Worm (Caenorhabditis elegans): ENCODE results near the gene ceh-34.

ceh-34 gene

ce11 chrV:5273241-5273640, 46.1 kb downstream of the ceh-34 start:
- no peak for TF ChIP-seq ceh-34 (tag; optimal IDR thresholded peaks at IDR 0.05)
- TF ChIP-seq pha-2 (tag; optimal IDR thresholded peaks at IDR 0.05): no peak
- no peak for TF ChIP-seq sdc-2 (tag; optimal IDR thresholded peaks at IDR 0.05)
- TF ChIP-seq zip-5 (tag; optimal IDR thresholded peaks at IDR 0.05): no peak
- TF ChIP-seq ceh-30 (tag; optimal IDR thresholded peaks at IDR 0.05): no peak
- TF ChIP-seq rnt-1 (tag; optimal IDR thresholded peaks at IDR 0.05): no peak
- no peak for TF ChIP-seq hlh-30 (tag; optimal IDR thresholded peaks at IDR 0.05; ENCODE audit: insufficient read depth)
- no peak for TF ChIP-seq unc-55 (GFP tag; optimal IDR thresholded peaks at IDR 0.05)
- no peak for TF ChIP-seq fkh-10 (GFP tag; optimal IDR thresholded peaks at IDR 0.05)
- TF ChIP-seq ref-2 (tag; optimal IDR thresholded peaks at IDR 0.05): no peak
- no peak for TF ChIP-seq K09A11.1 (tag; optimal IDR thresholded peaks at IDR 0.05; ENCODE audit: insufficient read depth)
- TF ChIP-seq elt-4 (tag; optimal IDR thresholded peaks at IDR 0.05): no peak
- TF ChIP-seq elt-2 (tag; optimal IDR thresholded peaks at IDR 0.05): no peak
- no peak for TF ChIP-seq unc-86 (tag; optimal IDR thresholded peaks at IDR 0.05)
- TF ChIP-seq mec-3 (tag; optimal IDR thresholded peaks at IDR 0.05; ENCODE audit: borderline replicate concordance): no peak
- no peak for TF ChIP-seq nfya-1 (tag; optimal IDR thresholded peaks at IDR 0.05)
- no peak for TF ChIP-seq nhr-11 (tag; optimal IDR thresholded peaks at IDR 0.05)
- no peak for TF ChIP-seq C08G9.2 (tag; optimal IDR thresholded peaks at IDR 0.05)
- TF ChIP-seq eyg-1 (tag; optimal IDR thresholded peaks at IDR 0.05): no peak

- TF ChIP-seq unc-55 (GFP tag; optimal IDR thresholded peaks at IDR 0.05) (peak; percentile 54), tbx-7 (tag; optimal IDR thresholded peaks at IDR 0.05) (no peak)
Observed at ce11 chrV:5272619-5273074, 46.7 kb downstream of the ceh-34 start.

ce11 chrV:5272034-5272433, 47.3 kb downstream of the ceh-34 start:
- TF ChIP-seq ceh-30 (tag; optimal IDR thresholded peaks at IDR 0.05) (no peak), pag-3 (tag; optimal IDR thresholded peaks at IDR 0.05; ENCODE audit: borderline replicate concordance) (no peak), syd-9 (tag; optimal IDR thresholded peaks at IDR 0.05) (no peak), sox-4 (tag; optimal IDR thresholded peaks at IDR 0.05) (no peak), ceh-45 (GFP tag; IDR thresholded peaks at IDR 0.05) (no peak), ceh-48 (tag; optimal IDR thresholded peaks at IDR 0.05) (no peak), mec-3 (tag; optimal IDR thresholded peaks at IDR 0.05; ENCODE audit: borderline replicate concordance) (no peak), che-1 (tag; optimal IDR thresholded peaks at IDR 0.05) (no peak), hlh-15 (tag; optimal IDR thresholded peaks at IDR 0.05) (no peak), sdc-2 (tag; optimal IDR thresholded peaks at IDR 0.05) (no peak), lim-6 (tag; optimal IDR thresholded peaks at IDR 0.05) (no peak), gmeb-2 (tag; optimal IDR thresholded peaks at IDR 0.05) (no peak), ama-1 (optimal IDR thresholded peaks at IDR 0.05) (no peak)

ce11 chrV:5271487-5271886, 47.9 kb downstream of the ceh-34 start:
- no peak for TF ChIP-seq K09A11.1 (tag; optimal IDR thresholded peaks at IDR 0.05; ENCODE audit: insufficient read depth)
- TF ChIP-seq nhr-11 (tag; optimal IDR thresholded peaks at IDR 0.05): no peak
- TF ChIP-seq Y22D7AL.16 (tag; optimal IDR thresholded peaks at IDR 0.05): no peak
- no peak for TF ChIP-seq madf-2 (tag; optimal IDR thresholded peaks at IDR 0.05)
- TF ChIP-seq K02D7.2 (tag; optimal IDR thresholded peaks at IDR 0.05): no peak
- TF ChIP-seq pha-2 (tag; optimal IDR thresholded peaks at IDR 0.05): no peak
- no peak for TF ChIP-seq hlh-13 (GFP tag; optimal IDR thresholded peaks at IDR 0.05)
- TF ChIP-seq rnt-1 (tag; optimal IDR thresholded peaks at IDR 0.05): peak; percentile 75
- TF ChIP-seq elt-2 (tag; optimal IDR thresholded peaks at IDR 0.05): peak; percentile 58
- TF ChIP-seq odd-2 (tag; optimal IDR thresholded peaks at IDR 0.05): no peak
- TF ChIP-seq ahr-1 (tag; optimal IDR thresholded peaks at IDR 0.05): no peak
- TF ChIP-seq hlh-30 (tag; optimal IDR thresholded peaks at IDR 0.05; ENCODE audit: insufficient read depth): peak; percentile 94
- TF ChIP-seq npax-4 (tag; optimal IDR thresholded peaks at IDR 0.05): no peak
- no peak for TF ChIP-seq ceh-19 (GFP tag; optimal IDR thresholded peaks at IDR 0.05)
- peak; percentile 64 for TF ChIP-seq unc-55 (GFP tag; optimal IDR thresholded peaks at IDR 0.05)
- TF ChIP-seq unc-86 (tag; optimal IDR thresholded peaks at IDR 0.05): no peak
- peak; percentile 53 for TF ChIP-seq pqm-1 (tag; optimal IDR thresholded peaks at IDR 0.05)
- TF ChIP-seq ceh-48 (tag; optimal IDR thresholded peaks at IDR 0.05): no peak
- no peak for TF ChIP-seq pag-3 (tag; optimal IDR thresholded peaks at IDR 0.05; ENCODE audit: borderline replicate concordance)
- no peak for TF ChIP-seq nfya-1 (tag; optimal IDR thresholded peaks at IDR 0.05)
- TF ChIP-seq gmeb-2 (tag; optimal IDR thresholded peaks at IDR 0.05): no peak
- no peak for TF ChIP-seq ceh-45 (GFP tag; IDR thresholded peaks at IDR 0.05)
- TF ChIP-seq ttx-3 (tag; optimal IDR thresholded peaks at IDR 0.05): no peak
- TF ChIP-seq ceh-18 (tag; optimal IDR thresholded peaks at IDR 0.05): peak; percentile 37
- no peak for TF ChIP-seq ama-1 (optimal IDR thresholded peaks at IDR 0.05)
- TF ChIP-seq ztf-16 (tag; optimal IDR thresholded peaks at IDR 0.05): no peak
- TF ChIP-seq dmd-4 (tag; optimal IDR thresholded peaks at IDR 0.05; ENCODE audit: borderline replicate concordance): no peak
- TF ChIP-seq tbx-7 (tag; optimal IDR thresholded peaks at IDR 0.05): no peak
- TF ChIP-seq F13H6.1 (tag; optimal IDR thresholded peaks at IDR 0.05): peak; percentile 6
- TF ChIP-seq C08G9.2 (tag; optimal IDR thresholded peaks at IDR 0.05): no peak
- TF ChIP-seq tbx-2 (tag; optimal IDR thresholded peaks at IDR 0.05): peak; percentile 56
- no peak for TF ChIP-seq ceh-22 (tag; optimal IDR thresholded peaks at IDR 0.05)

All from whole organism, late embryonic.